Fruit fly (Drosophila melanogaster) whole organism, embryonic: Measurements from ENCODE around the gene CG2964.

ENCODE experiments used
- Aef1 ChIP-seq: fragments of 200-800 bp; sonication (Bioruptor generic); IDR thresholded peaks from 3 replicates; pipeline ENCODE4 v1.3.6; 2022; ENCODE audit warnings: missing biosample characterization, missing genetic modification characterization
- BtbVII ChIP-seq: fragments of 200-800 bp; sonication (Bioruptor generic); optimal IDR thresholded peaks from 3 replicates; lab custom pipeline; 2017; ENCODE audit warnings: missing biosample characterization, mild to moderate bottlenecking, missing genetic modification characterization
- CG10267 ChIP-seq: fragments of 200-800 bp; sonication (Bioruptor generic); optimal IDR thresholded peaks from 2 replicates; lab custom pipeline; 2018; ENCODE audit warnings: missing biosample characterization, mild to moderate bottlenecking, missing genetic modification characterization, moderate library complexity
- CG10565 ChIP-seq: fragments of 200-800 bp; sonication (Bioruptor generic); optimal IDR thresholded peaks from 3 replicates; lab custom pipeline; 2016; ENCODE audit warnings: missing biosample characterization, mild to moderate bottlenecking, missing genetic modification characterization
- CG12071 ChIP-seq: fragments of 200-800 bp; sonication (Bioruptor generic); optimal IDR thresholded peaks from 3 replicates; lab custom pipeline; 2018; ENCODE audit warnings: missing biosample characterization, mild to moderate bottlenecking, missing genetic modification characterization
- CG14965 ChIP-seq: fragments of 200-800 bp; sonication (Bioruptor generic); optimal IDR thresholded peaks from 2 replicates; lab custom pipeline; 2016; ENCODE audit warnings: missing biosample characterization, missing genetic modification characterization, borderline replicate concordance
- CG1603 ChIP-seq: fragments of 200-800 bp; sonication (Bioruptor generic); optimal IDR thresholded peaks from 2 replicates; lab custom pipeline; 2019; ENCODE audit warnings: missing biosample characterization, mild to moderate bottlenecking, missing genetic modification characterization, moderate library complexity
- CG16779 ChIP-seq: fragments of 200-800 bp; sonication (Bioruptor generic); IDR thresholded peaks from 2 replicates; pipeline ENCODE4 v1.3.6; 2022; ENCODE audit warnings: missing biosample characterization, missing genetic modification characterization
- CG2678 ChIP-seq: fragments of 200-800 bp; sonication (Bioruptor generic); optimal IDR thresholded peaks from 3 replicates; lab custom pipeline; 2019; ENCODE audit warnings: missing biosample characterization, mild to moderate bottlenecking, missing genetic modification characterization, moderate library complexity
- CG31224 ChIP-seq: fragments of 200-800 bp; sonication (Bioruptor generic); IDR thresholded peaks from 2 replicates; pipeline ENCODE4 v1.3.6; 2022; ENCODE audit warnings: missing biosample characterization, missing genetic modification characterization
- CG43689 ChIP-seq: fragments of 200-800 bp; sonication (Bioruptor generic); IDR thresholded peaks from 2 replicates; pipeline ENCODE4 v1.3.6; 2022; ENCODE audit warnings: missing biosample characterization, missing genetic modification characterization
- CG4424 ChIP-seq: fragments of 200-800 bp; sonication (Bioruptor generic); optimal IDR thresholded peaks from 3 replicates; lab custom pipeline; 2016; ENCODE audit warnings: missing biosample characterization, missing genetic modification characterization
- CG4707 ChIP-seq: fragments of 200-800 bp; sonication (Bioruptor generic); optimal IDR thresholded peaks from 2 replicates; lab custom pipeline; 2018; ENCODE audit warnings: missing biosample characterization, mild to moderate bottlenecking, missing genetic modification characterization, moderate library complexity
- CG4820 ChIP-seq: fragments of 200-800 bp; sonication (Bioruptor generic); optimal IDR thresholded peaks from 3 replicates; lab custom pipeline; 2016; ENCODE audit warnings: missing biosample characterization, missing genetic modification characterization
- CG5180 ChIP-seq: fragments of 200-800 bp; sonication (Bioruptor generic); optimal IDR thresholded peaks from 3 replicates; lab custom pipeline; 2017; ENCODE audit warnings: missing biosample characterization, missing genetic modification characterization, mild to moderate bottlenecking, moderate library complexity, missing genetic modification reagents
- CG7357 ChIP-seq: fragments of 200-800 bp; sonication (Bioruptor generic); IDR thresholded peaks from 3 replicates; pipeline ENCODE4 v1.3.6; 2022; ENCODE audit warnings: missing biosample characterization, missing genetic modification characterization
- CG8359 ChIP-seq: fragments of 200-800 bp; sonication (Bioruptor generic); optimal IDR thresholded peaks from 2 replicates; lab custom pipeline; 2017; ENCODE audit warnings: missing biosample characterization, mild to moderate bottlenecking, missing genetic modification characterization, borderline replicate concordance
- CG8388 ChIP-seq: fragments of 200-800 bp; sonication (Bioruptor generic); optimal IDR thresholded peaks from 2 replicates; lab custom pipeline; 2019; ENCODE audit warnings: missing biosample characterization, mild to moderate bottlenecking, missing genetic modification characterization, moderate library complexity
- CG9727 ChIP-seq: fragments of 200-800 bp; sonication (Bioruptor generic); optimal IDR thresholded peaks from 3 replicates; lab custom pipeline; 2017; ENCODE audit warnings: missing biosample characterization, mild to moderate bottlenecking, missing genetic modification characterization
- Chrac-16 ChIP-seq: fragments of 200-800 bp; sonication (Bioruptor generic); optimal IDR thresholded peaks from 3 replicates; lab custom pipeline; 2016; ENCODE audit warnings: missing biosample characterization, missing genetic modification characterization
- Dll ChIP-seq: fragments of 200-800 bp; sonication (Bioruptor generic); IDR thresholded peaks from 4 replicates; pipeline ENCODE4 v1.3.6; 2022; ENCODE audit warnings: missing biosample characterization, missing genetic modification characterization; ENCODE audit not compliant: partially characterized antibody
- E2f2 ChIP-seq: fragments of 200-800 bp; sonication (Bioruptor generic); IDR thresholded peaks from 2 replicates; pipeline ENCODE4 v1.3.6; 2022; ENCODE audit warnings: missing biosample characterization, missing genetic modification characterization
- HLH3B ChIP-seq: fragments of 200-800 bp; sonication (Bioruptor generic); IDR thresholded peaks from 2 replicates; pipeline ENCODE4 v1.3.6; 2022; ENCODE audit warnings: missing biosample characterization, missing genetic modification characterization
- Hmr ChIP-seq: fragments of 200-800 bp; sonication (Bioruptor generic); optimal IDR thresholded peaks from 3 replicates; lab custom pipeline; 2017; ENCODE audit warnings: mild to moderate bottlenecking, missing biosample characterization, missing genetic modification reagents, missing genetic modification characterization
- Optix ChIP-seq: fragments of 200-800 bp; sonication (Bioruptor generic); IDR thresholded peaks from 3 replicates; pipeline ENCODE4 v1.3.6; 2022; ENCODE audit warnings: missing biosample characterization, missing genetic modification characterization
- Ptx1 ChIP-seq: fragments of 200-800 bp; sonication (Bioruptor generic); IDR thresholded peaks from 2 replicates; pipeline ENCODE4 v1.3.6; 2022; ENCODE audit warnings: missing biosample characterization, missing genetic modification characterization
- Trl ChIP-seq, 3 experiments: fragments of >200 bp in 2 of 3; fragments of 200-800 bp in 1 of 3; sonication (Bioruptor generic) in 1 of 3; optimal IDR thresholded peaks; 2 replicates in 1 of 3; 3 replicates in 2 of 3; lab custom pipeline; 2016 to 2017; ENCODE audit warnings: missing biosample characterization in 1 of 3, missing genetic modification characterization in 1 of 3
- Xrp1 ChIP-seq: fragments of 200-800 bp; sonication (Bioruptor generic); IDR thresholded peaks from 2 replicates; pipeline ENCODE4 v1.3.6; 2022; ENCODE audit warnings: missing biosample characterization, missing genetic modification characterization
- YL-1 ChIP-seq: fragments of 200-800 bp; sonication (Bioruptor generic); optimal IDR thresholded peaks from 3 replicates; lab custom pipeline; 2017; ENCODE audit warnings: missing biosample characterization, mild to moderate bottlenecking, missing genetic modification characterization
- ase ChIP-seq: fragments of 200-800 bp; sonication (Bioruptor generic); IDR thresholded peaks from 3 replicates; pipeline ENCODE4 v1.3.6; 2022; ENCODE audit warnings: missing biosample characterization, missing genetic modification characterization
- ato ChIP-seq: fragments of 200-800 bp; sonication (Bioruptor generic); IDR thresholded peaks from 2 replicates; pipeline ENCODE4 v1.3.6; 2022; ENCODE audit warnings: missing biosample characterization, missing genetic modification characterization; ENCODE audit not compliant: partially characterized antibody
- bsh ChIP-seq, 2 experiments: fragments of 200-800 bp; sonication (Bioruptor generic); optimal IDR thresholded peaks; 2 replicates each; lab custom pipeline; 2017 to 2018; ENCODE audit warnings: mild to moderate bottlenecking in 2 of 2, missing biosample characterization in 2 of 2, missing genetic modification characterization in 2 of 2, moderate library complexity in 1 of 2
- corto ChIP-seq: fragments of 200-800 bp; sonication (Bioruptor generic); optimal IDR thresholded peaks from 2 replicates; lab custom pipeline; 2016; ENCODE audit warnings: missing biosample characterization, mild to moderate bottlenecking, missing genetic modification characterization, moderate library complexity
- da ChIP-seq: fragments of 200-800 bp; sonication (Bioruptor generic); optimal IDR thresholded peaks from 2 replicates; lab custom pipeline; 2016; ENCODE audit warnings: missing biosample characterization, missing genetic modification characterization
- disco-r ChIP-seq: fragments of 200-800 bp; sonication (Bioruptor generic); optimal IDR thresholded peaks from 2 replicates; lab custom pipeline; 2016; ENCODE audit warnings: missing biosample characterization, missing genetic modification characterization
- exex ChIP-seq: fragments of 200-800 bp; sonication (Bioruptor generic); optimal IDR thresholded peaks from 4 replicates; lab custom pipeline; 2018; ENCODE audit warnings: missing biosample characterization, mild to moderate bottlenecking, missing genetic modification characterization, moderate library complexity
- eyg ChIP-seq: fragments of 200-800 bp; sonication (Bioruptor generic); optimal IDR thresholded peaks from 3 replicates; lab custom pipeline; 2016; ENCODE audit warnings: missing biosample characterization, missing genetic modification characterization
- gce ChIP-seq: fragments of 200-800 bp; sonication (Bioruptor generic); IDR thresholded peaks from 3 replicates; pipeline ENCODE4 v1.3.6; 2022; ENCODE audit warnings: missing biosample characterization, missing genetic modification characterization
- gfzf ChIP-seq: fragments of 200-800 bp; sonication (Bioruptor generic); optimal IDR thresholded peaks from 2 replicates; lab custom pipeline; 2016; ENCODE audit warnings: missing biosample characterization, mild to moderate bottlenecking, missing genetic modification characterization, moderate library complexity
- jumu ChIP-seq: fragments of 200-800 bp; sonication (Bioruptor generic); optimal IDR thresholded peaks from 3 replicates; lab custom pipeline; 2016; ENCODE audit warnings: missing biosample characterization, missing genetic modification characterization
- oc ChIP-seq: fragments of 200-800 bp; sonication (Bioruptor generic); optimal IDR thresholded peaks from 2 replicates; lab custom pipeline; 2018; ENCODE audit warnings: missing biosample characterization, mild to moderate bottlenecking, missing genetic modification characterization, moderate library complexity
- schlank ChIP-seq: fragments of 200-800 bp; sonication (Bioruptor generic); optimal IDR thresholded peaks from 2 replicates; lab custom pipeline; 2018; ENCODE audit warnings: missing biosample characterization, mild to moderate bottlenecking, missing genetic modification characterization
- slbo ChIP-seq: fragments of 200-800 bp; sonication (Bioruptor generic); IDR thresholded peaks from 2 replicates; pipeline ENCODE4 v1.3.6; 2022; ENCODE audit warnings: missing biosample characterization, missing genetic modification characterization
- slp2 ChIP-seq: fragments of 200-800 bp; sonication (Bioruptor generic); optimal IDR thresholded peaks from 2 replicates; lab custom pipeline; 2016; ENCODE audit warnings: missing biosample characterization, missing genetic modification characterization
- sna ChIP-seq: fragments of 200-800 bp; sonication (Bioruptor generic); IDR thresholded peaks from 2 replicates; pipeline ENCODE4 v1.3.6; 2022; ENCODE audit warnings: missing biosample characterization, missing genetic modification characterization; ENCODE audit not compliant: partially characterized antibody
- tap ChIP-seq: fragments of 200-800 bp; optimal IDR thresholded peaks from 3 replicates; lab custom pipeline; 2019; ENCODE audit warnings: missing biosample characterization, mild to moderate bottlenecking, missing genetic modification characterization, moderate library complexity
- trh ChIP-seq: fragments of 200-800 bp; sonication (Bioruptor generic); optimal IDR thresholded peaks from 2 replicates; lab custom pipeline; 2016; ENCODE audit warnings: missing biosample characterization, missing genetic modification characterization
- unc-4 ChIP-seq: fragments of 200-800 bp; sonication (Bioruptor generic); IDR thresholded peaks from 2 replicates; pipeline ENCODE4 v1.3.6; 2022; ENCODE audit warnings: missing biosample characterization, missing genetic modification characterization; ENCODE audit not compliant: partially characterized antibody
- wdn ChIP-seq: fragments of 200-800 bp; sonication (Bioruptor generic); IDR thresholded peaks from 2 replicates; pipeline ENCODE4 v1.3.6; 2022; ENCODE audit warnings: missing biosample characterization, missing genetic modification characterization
- wor ChIP-seq: fragments of 200-800 bp; sonication (Bioruptor generic); IDR thresholded peaks from 2 replicates; pipeline ENCODE4 v1.3.6; 2022; ENCODE audit warnings: missing biosample characterization, missing genetic modification characterization
- zfh2 ChIP-seq: fragments of 200-800 bp; sonication (Bioruptor generic); optimal IDR thresholded peaks from 2 replicates; lab custom pipeline; 2016; ENCODE audit warnings: missing biosample characterization, missing genetic modification characterization

CG2964 gene

dm6 chr2L:2767627-2768026, 44.6 kb upstream of the CG2964 start, which contains the start of the genes Taf10b and Taf10 (continued):
- TF ChIP-seq BtbVII (peak; percentile 1), eyg (GFP tag; lab: Kevin White, UChicago) (no peak), exex (tag; lab: Kevin White, UChicago) (peak; percentile 48), CG12071 (GFP tag; lab: Kevin White, UChicago) (no peak), bsh (GFP tag; optimal IDR thresholded peaks at IDR 0.05; lab: Kevin White, UChicago) (peak in 1 of 2 experiments; percentile 3), CG4424 (GFP tag; lab: Kevin White, UChicago) (no peak), ato (GFP tag; lab: Robert Waterston, UW) (peak; percentile 80), YL-1 (GFP tag; lab: Kevin White, UChicago) (peak; percentile 73), CG8388 (GFP tag; lab: Kevin White, UChicago) (peak; percentile 56), CG4820 (GFP tag; lab: Kevin White, UChicago) (no peak), CG8359 (no peak), CG5180 (GFP tag; lab: Kevin White, UChicago) (no peak), tap (tag; lab: Kevin White, UChicago) (no peak), Ptx1 (no peak), Aef1 (no peak), unc-4 (GFP tag; lab: Robert Waterston, UW) (peak; percentile 87), jumu (GFP tag; lab: Kevin White, UChicago) (no peak), Xrp1 (no peak), disco-r (GFP tag; lab: Kevin White, UChicago) (no peak), sna (GFP tag; lab: Robert Waterston, UW) (peak; percentile 83), CG16779 (GFP tag; lab: Robert Waterston, UW) (no peak), Dll (GFP tag; lab: Robert Waterston, UW) (peak; percentile 85), slp2 (GFP tag; lab: Kevin White, UChicago) (no peak), Chrac-16 (no peak), Optix (no peak), schlank (no peak), Hmr (GFP tag; lab: Kevin White, UChicago) (no peak), zfh2 (GFP tag; lab: Kevin White, UChicago) (no peak), oc (tag; lab: Kevin White, UChicago) (no peak), CG2678 (tag; lab: Kevin White, UChicago) (no peak), Trl (optimal IDR thresholded peaks at IDR 0.05; lab: Kevin White, UChicago) (no peak), Trl (GFP tag; optimal IDR thresholded peaks at IDR 0.05; lab: Kevin White, UChicago) (no peak), wor (GFP tag; lab: Robert Waterston, UW) (no peak), CG7357 (GFP tag; lab: Robert Waterston, UW) (no peak), CG9727 (GFP tag; lab: Kevin White, UChicago) (no peak), gfzf (GFP tag; lab: Kevin White, UChicago) (peak; percentile 19), CG1603 (tag; lab: Kevin White, UChicago) (peak; percentile 62), CG10267 (tag; lab: Kevin White, UChicago) (peak; percentile 46), ase (no peak), da (no peak), CG10565 (GFP tag; lab: Kevin White, UChicago) (no peak), slbo (GFP tag; lab: Robert Waterston, UW) (no peak), CG43689 (GFP tag; lab: Robert Waterston, UW) (no peak), corto (no peak), CG4707 (no peak), CG31224 (GFP tag; lab: Robert Waterston, UW) (no peak), E2f2 (GFP tag; lab: Robert Waterston, UW) (peak; percentile 64), gce (GFP tag; lab: Robert Waterston, UW) (no peak), HLH3B (0 out of 2 replicates have a peak, but pooled peaks have one; percentile 24), wdn (GFP tag; lab: Robert Waterston, UW) (no peak), trh (GFP tag; lab: Kevin White, UChicago) (no peak), CG14965 (GFP tag; lab: Kevin White, UChicago) (no peak)
